Worm (Caenorhabditis elegans) whole organism, L2 larva: Measurements from ENCODE around the gene cec-6.

Experiments
- C34F6.9 ChIP-seq: fragments of 150-350 bp; optimal IDR thresholded peaks from 2 replicates; lab custom pipeline; 2014; ENCODE audit warnings: missing biosample characterization, missing genetic modification characterization
- F13H6.1 ChIP-seq: sonication (generic microtip); optimal IDR thresholded peaks from 2 replicates; lab custom pipeline; 2016; ENCODE audit warnings: missing genetic modification characterization, missing compliant biosample characterization
- R02D3.7 ChIP-seq: fragments of 150-350 bp; optimal IDR thresholded peaks from 2 replicates; lab custom pipeline; 2014; ENCODE audit warnings: missing biosample characterization, missing genetic modification characterization
- Y55F3AM.14 ChIP-seq: fragments of 200-800 bp; sonication (Bioruptor generic); optimal IDR thresholded peaks from 2 replicates; lab custom pipeline; 2018; ENCODE audit warnings: mild to moderate bottlenecking, missing genetic modification characterization, missing compliant biosample characterization
- ZK546.5 ChIP-seq: sonication (generic microtip); optimal IDR thresholded peaks from 2 replicates; lab custom pipeline; 2017; ENCODE audit warnings: missing biosample characterization, missing genetic modification characterization
- alr-1 ChIP-seq: fragments of 150-350 bp; optimal IDR thresholded peaks from 2 replicates; lab custom pipeline; 2014; ENCODE audit warnings: missing biosample characterization, missing genetic modification characterization
- aly-2 ChIP-seq: fragments of 150-350 bp; optimal IDR thresholded peaks from 2 replicates; lab custom pipeline; 2014; ENCODE audit warnings: missing biosample characterization, missing genetic modification characterization
- ama-1 ChIP-seq: fragments of 150-350 bp; optimal IDR thresholded peaks from 2 replicates; lab custom pipeline; 2018; ENCODE audit warnings: inconsistent platforms
- blmp-1 ChIP-seq: sonication (generic microtip); optimal IDR thresholded peaks from 2 replicates; lab custom pipeline; 2017; ENCODE audit warnings: missing genetic modification characterization, mild to moderate bottlenecking, missing compliant biosample characterization, antibody characterized with exemption, moderate library complexity; ENCODE audit not compliant: insufficient read depth
- ceh-16 ChIP-seq: fragments of 150-350 bp; optimal IDR thresholded peaks from 2 replicates; lab custom pipeline; 2014; ENCODE audit warnings: missing biosample characterization, missing genetic modification characterization
- ceh-82 ChIP-seq: fragments of 150-350 bp; optimal IDR thresholded peaks from 2 replicates; lab custom pipeline; 2014; ENCODE audit warnings: missing biosample characterization, missing genetic modification characterization
- crh-2 ChIP-seq: sonication (generic microtip); optimal IDR thresholded peaks from 2 replicates; lab custom pipeline; 2017; ENCODE audit warnings: missing biosample characterization, missing genetic modification characterization
- dmd-4 ChIP-seq: sonication (generic microtip); optimal IDR thresholded peaks from 2 replicates; lab custom pipeline; 2017; ENCODE audit warnings: missing biosample characterization, missing genetic modification characterization
- egl-27 ChIP-seq: sonication (generic microtip); optimal IDR thresholded peaks from 3 replicates; lab custom pipeline; 2017; ENCODE audit warnings: missing biosample characterization, missing genetic modification reagents, missing genetic modification characterization
- elt-1 ChIP-seq: fragments of 150-350 bp; optimal IDR thresholded peaks from 2 replicates; lab custom pipeline; 2014; ENCODE audit warnings: missing biosample characterization, missing genetic modification characterization
- elt-3 ChIP-seq: sonication (generic microtip); optimal IDR thresholded peaks from 2 replicates; lab custom pipeline; 2017; ENCODE audit warnings: missing biosample characterization, missing genetic modification characterization
- fos-1 ChIP-seq: fragments of 150-350 bp; optimal IDR thresholded peaks from 2 replicates; lab custom pipeline; 2014; ENCODE audit warnings: missing biosample characterization, missing genetic modification characterization
- gmeb-1 ChIP-seq: fragments of 150-350 bp; optimal IDR thresholded peaks from 2 replicates; lab custom pipeline; 2014; ENCODE audit warnings: missing biosample characterization, missing genetic modification characterization
- lin-11 ChIP-seq: fragments of 150-350 bp; sonication (generic microtip); optimal IDR thresholded peaks from 2 replicates; lab custom pipeline; 2014; ENCODE audit warnings: missing biosample characterization, missing genetic modification characterization, inconsistent platforms, mixed read lengths
- lin-13 ChIP-seq: fragments of 150-350 bp; optimal IDR thresholded peaks from 2 replicates; lab custom pipeline; 2014; ENCODE audit warnings: missing biosample characterization, missing genetic modification reagents, missing genetic modification characterization
- lin-39 ChIP-seq: fragments of 150-350 bp; optimal IDR thresholded peaks from 2 replicates; lab custom pipeline; 2014; ENCODE audit warnings: missing biosample characterization, missing genetic modification reagents, missing genetic modification characterization
- lsy-2 ChIP-seq, 2 experiments: fragments of 150-350 bp in 1 of 2; sonication (generic microtip) in 1 of 2; optimal IDR thresholded peaks; 2 replicates each; lab custom pipeline; 2014 to 2017; ENCODE audit warnings: missing biosample characterization in 2 of 2, missing genetic modification characterization in 2 of 2
- mab-5 ChIP-seq: fragments of 150-350 bp; optimal IDR thresholded peaks from 2 replicates; lab custom pipeline; 2014; ENCODE audit warnings: missing biosample characterization, missing genetic modification characterization
- mbf-1 ChIP-seq: sonication (generic microtip); optimal IDR thresholded peaks from 2 replicates; lab custom pipeline; 2017; ENCODE audit warnings: missing biosample characterization, missing genetic modification characterization
- mdl-1 ChIP-seq, 2 experiments: fragments of 150-350 bp in 1 of 2; sonication (generic microtip) in 1 of 2; optimal IDR thresholded peaks; 2 replicates each; lab custom pipeline; 2017; ENCODE audit warnings: missing biosample characterization in 2 of 2, missing genetic modification characterization in 2 of 2
- nhr-10 ChIP-seq: sonication (generic microtip); optimal IDR thresholded peaks from 2 replicates; lab custom pipeline; 2017; ENCODE audit warnings: missing biosample characterization, missing genetic modification characterization
- nhr-11 ChIP-seq: fragments of 150-350 bp; optimal IDR thresholded peaks from 2 replicates; lab custom pipeline; 2014; ENCODE audit warnings: missing biosample characterization, missing genetic modification characterization
- nhr-12 ChIP-seq: fragments of 150-350 bp; optimal IDR thresholded peaks from 2 replicates; lab custom pipeline; 2014; ENCODE audit warnings: missing biosample characterization, missing genetic modification characterization
- nhr-129 ChIP-seq: fragments of 150-350 bp; optimal IDR thresholded peaks from 2 replicates; lab custom pipeline; 2014; ENCODE audit warnings: missing biosample characterization, missing genetic modification characterization
- nhr-21 ChIP-seq: fragments of 150-350 bp; optimal IDR thresholded peaks from 2 replicates; lab custom pipeline; 2014; ENCODE audit warnings: missing biosample characterization, missing genetic modification characterization
- nhr-23 ChIP-seq: fragments of 150-350 bp; optimal IDR thresholded peaks from 2 replicates; lab custom pipeline; 2014; ENCODE audit warnings: missing biosample characterization, missing genetic modification reagents, missing genetic modification characterization
- nhr-237 ChIP-seq: fragments of 150-350 bp; optimal IDR thresholded peaks from 2 replicates; lab custom pipeline; 2014; ENCODE audit warnings: missing biosample characterization, missing genetic modification characterization
- nhr-25 ChIP-seq: fragments of 150-350 bp; sonication (generic microtip); optimal IDR thresholded peaks from 3 replicates; lab custom pipeline; 2014; ENCODE audit warnings: missing biosample characterization, missing genetic modification characterization
- nhr-6 ChIP-seq: fragments of 150-350 bp; optimal IDR thresholded peaks from 2 replicates; lab custom pipeline; 2014; ENCODE audit warnings: missing biosample characterization, missing genetic modification characterization
- nhr-77 ChIP-seq: fragments of 150-350 bp; optimal IDR thresholded peaks from 2 replicates; lab custom pipeline; 2014; ENCODE audit warnings: missing biosample characterization, missing genetic modification characterization
- peb-1 ChIP-seq: fragments of 150-350 bp; optimal IDR thresholded peaks from 2 replicates; lab custom pipeline; 2014; ENCODE audit warnings: missing biosample characterization, missing genetic modification characterization
- sem-4 ChIP-seq: fragments of 150-350 bp; optimal IDR thresholded peaks from 2 replicates; lab custom pipeline; 2014; ENCODE audit warnings: missing biosample characterization, missing genetic modification reagents, missing genetic modification characterization
- skn-1 ChIP-seq: sonication (generic microtip); optimal IDR thresholded peaks from 2 replicates; lab custom pipeline; 2017; ENCODE audit warnings: missing biosample characterization, missing genetic modification characterization
- sma-3 ChIP-seq: sonication (generic microtip); optimal IDR thresholded peaks from 2 replicates; lab custom pipeline; 2016; ENCODE audit warnings: missing genetic modification reagents, missing genetic modification characterization, missing compliant biosample characterization
- sma-9 ChIP-seq, 2 experiments: fragments of 150-350 bp in 1 of 2; sonication (generic microtip) in 1 of 2; optimal IDR thresholded peaks; 2 replicates each; lab custom pipeline; 2014 to 2016; ENCODE audit warnings: missing genetic modification characterization in 2 of 2, mild to moderate bottlenecking in 1 of 2, missing biosample characterization in 1 of 2, missing compliant biosample characterization in 1 of 2, missing genetic modification reagents in 1 of 2, moderate library complexity in 1 of 2
- snpc-4 ChIP-seq: fragments of 150-350 bp; optimal IDR thresholded peaks from 2 replicates; lab custom pipeline; 2014; ENCODE audit warnings: missing biosample characterization, missing genetic modification characterization
- unc-39 ChIP-seq: fragments of 150-350 bp; optimal IDR thresholded peaks from 2 replicates; lab custom pipeline; 2014; ENCODE audit warnings: missing biosample characterization, missing genetic modification characterization
- unc-55 ChIP-seq: fragments of 150-350 bp; sonication (generic microtip); optimal IDR thresholded peaks from 3 replicates; lab custom pipeline; 2014; ENCODE audit warnings: missing biosample characterization, missing genetic modification reagents, missing genetic modification characterization
- unc-62 ChIP-seq: fragments of 150-350 bp; optimal IDR thresholded peaks from 2 replicates; lab custom pipeline; 2014; ENCODE audit warnings: missing biosample characterization, missing genetic modification reagents, missing genetic modification characterization
- zag-1 ChIP-seq: fragments of 150-350 bp; optimal IDR thresholded peaks from 2 replicates; lab custom pipeline; 2014; ENCODE audit warnings: missing biosample characterization, missing genetic modification characterization
- ztf-1 ChIP-seq: fragments of 200-800 bp; sonication (Bioruptor generic); conservative IDR thresholded peaks from 2 replicates; pipeline ENCODE4 v1.3.6; 2022; ENCODE audit warnings: missing genetic modification characterization, missing compliant biosample characterization
- ztf-11 ChIP-seq: sonication (generic microtip); optimal IDR thresholded peaks from 2 replicates; lab custom pipeline; 2017; ENCODE audit warnings: missing biosample characterization, missing genetic modification characterization
- ztf-4 ChIP-seq: fragments of 150-350 bp; optimal IDR thresholded peaks from 2 replicates; lab custom pipeline; 2014; ENCODE audit warnings: missing biosample characterization, missing genetic modification characterization

Gene cec-6

ce11 chrIV:5582267-5582666 is 37.6 kb downstream of the cec-6 start:
- TF ChIP-seq peb-1 (tag; lab: Kevin White, UChicago) (no peak), nhr-25 (tag; lab: Kevin White, UChicago) (peak; percentile 40), mbf-1 (no peak), sma-3 (peak; percentile 32), mdl-1 (tag; optimal IDR thresholded peaks at IDR 0.05; lab: Kevin White, UChicago) (peak; percentile 18 to 21), egl-27 (tag; lab: Kevin White, UChicago) (no peak), R02D3.7 (tag; lab: Kevin White, UChicago) (no peak), lsy-2 (tag; optimal IDR thresholded peaks at IDR 0.05; lab: Kevin White, UChicago) (peak in 1 of 2 experiments; percentile 64), mab-5 (no peak), skn-1 (tag; lab: Kevin White, UChicago) (no peak), nhr-23 (tag; lab: Kevin White, UChicago) (no peak), ztf-11 (tag; lab: Kevin White, UChicago) (no peak), ZK546.5 (no peak), nhr-129 (peak; percentile 73), sem-4 (peak; percentile 37), unc-39 (tag; lab: Kevin White, UChicago) (no peak), alr-1 (no peak), nhr-21 (tag; lab: Kevin White, UChicago) (peak; percentile 55), nhr-237 (tag; lab: Kevin White, UChicago) (no peak), F13H6.1 (tag; lab: Kevin White, UChicago) (peak; percentile 72), lin-39 (tag; lab: Kevin White, UChicago) (no peak), ztf-4 (tag; lab: Kevin White, UChicago) (peak; percentile 5), unc-55 (GFP tag; lab: Kevin White, UChicago) (peak; percentile 36), elt-3 (no peak), Y55F3AM.14 (GFP tag; lab: Kevin White, UChicago) (peak; percentile 71), unc-62 (GFP tag; lab: Kevin White, UChicago) (no peak), fos-1 (tag; lab: Kevin White, UChicago) (peak; percentile 66), nhr-10 (tag; lab: Kevin White, UChicago) (no peak), ama-1 (lab: Kevin White, UChicago) (peak; percentile 14), gmeb-1 (no peak), nhr-11 (tag; lab: Kevin White, UChicago) (no peak), nhr-12 (tag; lab: Kevin White, UChicago) (no peak), nhr-6 (tag; lab: Kevin White, UChicago) (peak; percentile 27), ceh-82 (no peak), snpc-4 (no peak), crh-2 (tag; lab: Kevin White, UChicago) (peak; percentile 86), zag-1 (tag; lab: Kevin White, UChicago) (peak; percentile 28), aly-2 (tag; lab: Kevin White, UChicago) (no peak), elt-1 (tag; lab: Kevin White, UChicago) (no peak), ceh-16 (tag; lab: Kevin White, UChicago) (no peak), dmd-4 (no peak), C34F6.9 (tag; lab: Kevin White, UChicago) (peak; percentile 72), nhr-77 (tag; lab: Kevin White, UChicago) (no peak), blmp-1 (no peak), lin-13 (peak; percentile 2), lin-11 (tag; lab: Kevin White, UChicago) (peak; percentile 49), ztf-1 (GFP tag; lab: Robert Waterston, UW) (no peak), sma-9 (GFP tag; optimal IDR thresholded peaks at IDR 0.05; lab: Kevin White, UChicago) (peak; percentile 81), sma-9 (tag; optimal IDR thresholded peaks at IDR 0.05; lab: Kevin White, UChicago) (no peak)
